Fruit fly (Drosophila melanogaster): ENCODE results near the gene Gs1.

Gs1 gene

DNA sequence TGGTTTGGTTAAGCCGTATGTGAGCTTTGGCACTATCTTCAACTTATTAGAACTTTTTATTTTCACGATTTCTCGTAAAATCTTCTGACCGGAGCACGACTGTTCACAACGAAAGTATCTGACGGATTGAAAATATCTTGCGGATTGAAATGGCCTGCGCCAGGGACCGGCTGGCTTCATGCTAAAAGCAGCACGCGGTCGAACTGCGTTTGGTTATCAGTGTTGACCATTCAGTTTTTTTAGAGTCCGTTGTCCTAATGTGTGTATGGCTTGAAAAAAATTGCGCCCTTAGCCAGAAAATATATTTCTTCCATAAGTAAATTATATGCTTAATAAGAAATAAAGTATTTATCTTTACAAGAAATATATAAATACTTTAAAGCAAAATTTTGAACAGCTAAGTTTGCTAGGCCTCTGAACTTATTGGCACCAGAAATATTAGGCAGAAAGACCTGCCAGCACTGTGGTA lies 44.6 kb upstream of the Gs1 start, which contains the start of gene net (continued):
- no peak for TF ChIP-seq CG16779 (GFP tag; IDR thresholded peaks at IDR 0.05)
- no peak for TF ChIP-seq Aef1 (GFP tag; IDR thresholded peaks at IDR 0.05)
- TF ChIP-seq CG4820 (GFP tag; optimal IDR thresholded peaks at IDR 0.05), result peak; percentile 21
- TF ChIP-seq CG9727 (GFP tag; optimal IDR thresholded peaks at IDR 0.05), result peak; percentile 42
- TF ChIP-seq HLH3B (GFP tag; IDR thresholded peaks at IDR 0.05), result peak; percentile 37; the same call in 1 of the 2 replicates
- TF ChIP-seq CG2889 (GFP tag; IDR thresholded peaks at IDR 0.05), result no peak
- peak; percentile 12 for TF ChIP-seq fd102C (GFP tag; optimal IDR thresholded peaks at IDR 0.05)
- TF ChIP-seq CG3726 (GFP tag; IDR thresholded peaks at IDR 0.05), result no peak
- TF ChIP-seq repo (GFP tag; optimal IDR thresholded peaks at IDR 0.05), result no peak
- no peak for TF ChIP-seq Mad (GFP tag; optimal IDR thresholded peaks at IDR 0.05)
- TF ChIP-seq Taf1 (GFP tag; IDR thresholded peaks at IDR 0.05), result no peak
- TF ChIP-seq Bteb2 (GFP tag; optimal IDR thresholded peaks at IDR 0.05), result no peak
- peak; percentile 71 for TF ChIP-seq D19A (tag; optimal IDR thresholded peaks at IDR 0.05)
- no peak for TF ChIP-seq wor (GFP tag; IDR thresholded peaks at IDR 0.05)
- peak; percentile 67 for TF ChIP-seq CG32532 (GFP tag; IDR thresholded peaks at IDR 0.05)
- no peak for TF ChIP-seq NK7.1 (GFP tag; optimal IDR thresholded peaks at IDR 0.05)
- TF ChIP-seq Xbp1 (GFP tag; optimal IDR thresholded peaks at IDR 0.05), result peak; percentile 54
- TF ChIP-seq CG43689 (GFP tag; IDR thresholded peaks at IDR 0.05), result peak; percentile 32; the same call in 1 of the 2 replicates
- no peak for TF ChIP-seq CG8765 (GFP tag; IDR thresholded peaks at IDR 0.05)
- no peak for TF ChIP-seq CG3163 (GFP tag; optimal IDR thresholded peaks at IDR 0.05)
- no peak for TF ChIP-seq fu2 (GFP tag; optimal IDR thresholded peaks at IDR 0.05)
- peak; percentile 53 for TF ChIP-seq CG8388 (GFP tag; optimal IDR thresholded peaks at IDR 0.05)
- TF ChIP-seq GATAe (GFP tag; conservative IDR thresholded peaks at IDR 0.05), result no peak
- no peak for TF ChIP-seq ase (GFP tag; IDR thresholded peaks at IDR 0.05)
- peak; percentile 31 for TF ChIP-seq CG4707 (GFP tag; optimal IDR thresholded peaks at IDR 0.05)
- TF ChIP-seq trh (GFP tag; optimal IDR thresholded peaks at IDR 0.05), result no peak
- peak in 1 of 3 experiments; percentile 69 for TF ChIP-seq lola (GFP tag; optimal IDR thresholded peaks at IDR 0.05)
- no peak for TF ChIP-seq emc (GFP tag; optimal IDR thresholded peaks at IDR 0.05)
- TF ChIP-seq CG1529 (GFP tag; optimal IDR thresholded peaks at IDR 0.05), result peak; percentile 39
- no peak for TF ChIP-seq gsb (GFP tag; IDR thresholded peaks at IDR 0.05)
- no peak for TF ChIP-seq pan (optimal IDR thresholded peaks at IDR 0.05)
- no peak for TF ChIP-seq pan (GFP tag; optimal IDR thresholded peaks at IDR 0.05 in 1 of 2, IDR thresholded peaks at IDR 0.05 in 1 of 2)
- no peak for TF ChIP-seq Opbp (GFP tag; IDR thresholded peaks at IDR 0.05; ENCODE audit: partially characterized antibody)
- TF ChIP-seq nom (GFP tag; optimal IDR thresholded peaks at IDR 0.05), result peak; percentile 62
- TF ChIP-seq CG3407 (GFP tag; optimal IDR thresholded peaks at IDR 0.05), result peak; percentile 18
- TF ChIP-seq gce (GFP tag; IDR thresholded peaks at IDR 0.05), result no peak
- TF ChIP-seq az2 (GFP tag; optimal IDR thresholded peaks at IDR 0.05), result peak; percentile 48
- TF ChIP-seq CG12744 (GFP tag; optimal IDR thresholded peaks at IDR 0.05), result no peak
- TF ChIP-seq CG42726 (GFP tag; IDR thresholded peaks at IDR 0.05; ENCODE audit: partially characterized antibody), result peak; percentile 26; the same call in 1 of the 2 replicates
- TF ChIP-seq vvl (GFP tag; IDR thresholded peaks at IDR 0.05), result peak; percentile 49
- TF ChIP-seq gcm2 (GFP tag; optimal IDR thresholded peaks at IDR 0.05), result no peak
- no peak for TF ChIP-seq CG11085 (GFP tag; IDR thresholded peaks at IDR 0.05)
- no peak for TF ChIP-seq Lpt (GFP tag; optimal IDR thresholded peaks at IDR 0.05)
- peak; percentile 35; the same call in 1 of the 2 replicates for TF ChIP-seq chm (GFP tag; IDR thresholded peaks at IDR 0.05)
- TF ChIP-seq Nf-YB (GFP tag; optimal IDR thresholded peaks at IDR 0.05), result peak; percentile 45
- no peak for TF ChIP-seq slou (GFP tag; optimal IDR thresholded peaks at IDR 0.05)
- peak; percentile 17 for TF ChIP-seq CG10654 (GFP tag; optimal IDR thresholded peaks at IDR 0.05)
- TF ChIP-seq bab2 (GFP tag; optimal IDR thresholded peaks at IDR 0.05), result no peak
- TF ChIP-seq kay (GFP tag; optimal IDR thresholded peaks at IDR 0.05), result no peak
- peak; percentile 94 for TF ChIP-seq CG15514 (GFP tag; optimal IDR thresholded peaks at IDR 0.05)
- TF ChIP-seq CG32767 (GFP tag; IDR thresholded peaks at IDR 0.05), result no peak
- TF ChIP-seq sim (GFP tag; IDR thresholded peaks at IDR 0.05), result 0 out of 2 replicates have a peak, but pooled peaks have one; percentile 5

Measured in whole organism, embryonic.